Worm (Caenorhabditis elegans) whole organism, midembryonic: ENCODE results near the gene F38B2.6.

Experiments used
- T22C8.4 ChIP-seq: fragments of 200-800 bp; sonication (Bioruptor generic); IDR thresholded peaks from 2 replicates; pipeline ENCODE4 v1.3.6; 2022; ENCODE audit warnings: missing genetic modification characterization, missing compliant biosample characterization
- cog-1 ChIP-seq: sonication (generic microtip); optimal IDR thresholded peaks from 2 replicates; lab custom pipeline; 2016; ENCODE audit warnings: missing genetic modification characterization, missing compliant biosample characterization
- flt-1 ChIP-seq: fragments of 200-800 bp; sonication (Bioruptor generic); IDR thresholded peaks from 2 replicates; pipeline ENCODE4 v1.3.6; 2022; ENCODE audit warnings: missing genetic modification characterization, missing compliant biosample characterization
- klf-2 ChIP-seq: fragments of 200-800 bp; sonication (Bioruptor generic); conservative IDR thresholded peaks from 2 replicates; pipeline ENCODE4 v1.3.6; 2022; ENCODE audit warnings: missing genetic modification reagents, missing genetic modification characterization, missing compliant biosample characterization
- med-1 ChIP-seq: sonication (generic microtip); optimal IDR thresholded peaks from 2 replicates; lab custom pipeline; 2017; ENCODE audit warnings: missing genetic modification characterization, mild to moderate bottlenecking, missing compliant biosample characterization, antibody characterized with exemption, missing genetic modification reagents; ENCODE audit not compliant: insufficient read depth
- ref-1 ChIP-seq: fragments of 200-800 bp; sonication (Bioruptor generic); conservative IDR thresholded peaks from 2 replicates; pipeline ENCODE4 v1.3.6; 2022; ENCODE audit warnings: missing genetic modification reagents, missing genetic modification characterization, missing compliant biosample characterization
- tab-1 ChIP-seq: fragments of 200-800 bp; sonication (Bioruptor generic); IDR thresholded peaks from 2 replicates; pipeline ENCODE4 v1.3.6; 2022; ENCODE audit warnings: missing genetic modification characterization, missing compliant biosample characterization
- ztf-23 ChIP-seq: fragments of 200-800 bp; sonication (Bioruptor generic); IDR thresholded peaks from 2 replicates; pipeline ENCODE4 v1.3.6; 2022; ENCODE audit warnings: missing genetic modification reagents, missing genetic modification characterization, missing compliant biosample characterization
- ztf-29 ChIP-seq: fragments of 200-800 bp; sonication (Bioruptor generic); IDR thresholded peaks from 2 replicates; pipeline ENCODE4 v1.3.6; 2022; ENCODE audit warnings: missing genetic modification reagents, missing genetic modification characterization, missing compliant biosample characterization

The F38B2.6 gene

DNA sequence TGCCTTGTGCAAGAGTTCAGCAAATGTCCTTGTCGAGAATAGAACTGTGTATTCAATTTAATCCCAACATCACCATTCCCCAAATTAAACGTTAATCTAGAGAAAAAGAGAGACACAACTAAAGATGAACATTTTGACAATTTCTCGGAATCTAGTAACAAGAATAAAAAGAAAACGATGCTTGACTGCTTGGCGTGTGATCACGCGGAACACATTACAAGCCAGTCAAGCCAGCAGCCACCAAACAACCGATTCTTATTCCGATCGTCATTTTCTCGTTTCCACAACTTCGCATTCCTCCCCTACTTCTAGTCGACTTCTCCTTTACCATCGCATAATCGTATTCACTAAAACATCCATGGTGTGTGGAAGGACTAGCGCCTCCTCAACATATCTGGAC, 31.7 kb downstream of the F38B2.6 start:
- TF ChIP-seq ztf-23 (no peak), ref-1 (GFP tag; lab: Robert Waterston, UW) (no peak), cog-1 (tag; lab: Kevin White, UChicago) (no peak), med-1 (GFP tag; lab: Kevin White, UChicago) (no peak), ztf-29 (no peak), flt-1 (GFP tag; lab: Robert Waterston, UW) (no peak), tab-1 (GFP tag; lab: Robert Waterston, UW) (no peak), klf-2 (GFP tag; lab: Robert Waterston, UW) (no peak), T22C8.4 (GFP tag; lab: Robert Waterston, UW) (no peak)

DNA sequence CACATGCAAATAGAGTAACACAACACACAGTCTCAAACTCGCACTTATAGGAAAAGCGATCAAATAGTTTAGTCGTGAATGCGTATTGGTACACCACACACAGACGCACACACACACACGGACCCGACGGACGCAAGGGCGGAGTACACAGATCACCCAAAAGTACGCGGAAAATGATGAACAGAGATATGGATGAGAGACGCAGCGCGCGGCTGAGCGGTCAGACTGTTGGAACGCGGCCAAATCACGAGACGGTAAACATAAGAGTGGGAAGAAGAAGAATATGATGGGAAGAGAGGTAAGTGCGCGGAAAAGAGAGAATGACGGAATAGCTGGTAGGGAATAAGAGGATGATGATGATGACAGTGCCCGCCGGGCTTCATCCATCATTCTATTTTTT, 33.0 kb downstream of the F38B2.6 start:
- TF ChIP-seq ref-1 (GFP tag; lab: Robert Waterston, UW) (no peak), ztf-29 (no peak), med-1 (GFP tag; lab: Kevin White, UChicago) (no peak), flt-1 (GFP tag; lab: Robert Waterston, UW) (peak; percentile 37; the same call in 1 of the 2 replicates), cog-1 (tag; lab: Kevin White, UChicago) (peak; percentile 2)

DNA sequence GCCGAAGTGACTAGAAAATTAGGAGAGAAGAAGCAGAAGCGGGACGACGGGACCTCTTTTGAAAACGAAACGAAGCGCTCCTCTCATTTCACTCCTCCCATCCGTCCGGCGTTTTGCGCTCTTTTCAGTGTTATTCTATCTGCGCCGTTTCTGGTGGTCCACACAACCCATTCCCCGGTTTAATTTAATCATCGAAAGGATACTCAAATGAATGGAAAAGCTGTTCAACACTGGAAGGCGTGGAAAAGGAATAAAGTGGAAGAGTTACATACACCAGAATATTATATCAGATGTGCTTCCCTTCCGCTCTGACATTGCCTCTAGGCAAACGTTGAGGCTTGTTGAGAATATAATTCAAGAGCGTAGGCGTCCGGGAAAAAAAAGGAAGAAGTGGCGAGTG, 36.0 kb downstream of the F38B2.6 start:
- no peak for TF ChIP-seq med-1 (GFP tag; lab: Kevin White, UChicago)
- 0 out of 2 replicates have a peak, but pooled peaks have one; percentile 41 for TF ChIP-seq ztf-23
- no peak for TF ChIP-seq ref-1 (GFP tag; lab: Robert Waterston, UW)

DNA sequence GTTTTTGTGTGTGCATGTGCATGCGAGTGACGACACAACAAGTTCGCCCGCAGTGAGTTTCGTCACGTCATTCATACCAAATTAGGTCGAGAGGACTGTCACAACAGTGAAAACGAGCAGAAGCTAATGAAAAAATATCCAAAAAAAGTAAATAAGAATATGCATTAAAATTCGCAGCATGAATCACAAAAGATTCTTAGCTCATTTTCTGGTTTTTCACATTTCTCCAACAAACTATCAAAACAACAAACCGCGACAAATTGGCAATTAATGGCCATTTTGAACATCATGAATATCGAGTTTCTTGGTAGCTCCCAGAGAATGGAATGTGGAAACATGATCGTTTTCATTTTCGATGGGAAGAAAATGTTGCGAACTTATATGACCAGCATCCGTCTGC, 37.4 kb downstream of the F38B2.6 start:
- TF ChIP-seq tab-1 (GFP tag; lab: Robert Waterston, UW), result no peak
- no peak for TF ChIP-seq med-1 (GFP tag; lab: Kevin White, UChicago)
- TF ChIP-seq ztf-29, result no peak
- TF ChIP-seq ztf-23, result no peak
- TF ChIP-seq klf-2 (GFP tag; lab: Robert Waterston, UW), result no peak
- TF ChIP-seq ref-1 (GFP tag; lab: Robert Waterston, UW), result no peak
- TF ChIP-seq flt-1 (GFP tag; lab: Robert Waterston, UW), result no peak
- TF ChIP-seq cog-1 (tag; lab: Kevin White, UChicago), result no peak
- TF ChIP-seq T22C8.4 (GFP tag; lab: Robert Waterston, UW), result no peak

ce11 chrX:11241479-11241878, 39.6 kb downstream of the F38B2.6 start:
- TF ChIP-seq ref-1 (GFP tag; lab: Robert Waterston, UW) (no peak), klf-2 (GFP tag; lab: Robert Waterston, UW) (no peak), flt-1 (GFP tag; lab: Robert Waterston, UW) (no peak), T22C8.4 (GFP tag; lab: Robert Waterston, UW) (no peak), ztf-23 (no peak)

DNA sequence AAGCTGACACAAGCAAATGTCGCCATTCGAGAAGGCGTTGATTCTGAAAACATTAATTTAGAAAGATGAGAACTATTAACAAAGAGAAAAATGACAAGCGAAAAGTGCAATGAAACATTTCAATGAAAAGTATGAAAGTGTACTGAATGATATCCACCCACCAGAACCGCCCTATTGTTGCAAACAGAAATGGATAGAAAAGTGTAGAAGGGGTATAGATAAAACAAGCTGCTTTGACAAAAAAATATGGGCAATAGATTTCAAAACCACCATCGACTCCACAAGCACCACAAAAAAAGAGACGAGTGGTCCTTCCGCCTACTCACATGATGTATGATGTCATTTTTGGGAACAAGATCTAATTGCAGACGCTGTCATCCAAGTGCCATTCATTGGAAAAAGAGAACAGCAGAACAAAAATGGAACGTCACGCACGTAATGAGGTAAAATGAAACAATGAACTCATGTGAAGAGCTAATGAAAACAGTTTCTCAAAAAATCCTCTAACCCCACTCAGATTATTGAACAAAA, 40.4 kb downstream of the F38B2.6 start, which contains the start of gene C34F6.10:
C34F6.10 (minus strand) TSS at position 51 of the 531 bp plus-strand sequence.
- TF ChIP-seq tab-1 (GFP tag; lab: Robert Waterston, UW) (no peak), klf-2 (GFP tag; lab: Robert Waterston, UW) (no peak), T22C8.4 (GFP tag; lab: Robert Waterston, UW) (no peak), ref-1 (GFP tag; lab: Robert Waterston, UW) (no peak), ztf-29 (no peak), cog-1 (tag; lab: Kevin White, UChicago) (no peak), ztf-23 (no peak), flt-1 (GFP tag; lab: Robert Waterston, UW) (no peak), med-1 (GFP tag; lab: Kevin White, UChicago) (no peak)
